Worm (Caenorhabditis elegans): ENCODE measurements around the gene K01D12.15.

Gene K01D12.15

DNA sequence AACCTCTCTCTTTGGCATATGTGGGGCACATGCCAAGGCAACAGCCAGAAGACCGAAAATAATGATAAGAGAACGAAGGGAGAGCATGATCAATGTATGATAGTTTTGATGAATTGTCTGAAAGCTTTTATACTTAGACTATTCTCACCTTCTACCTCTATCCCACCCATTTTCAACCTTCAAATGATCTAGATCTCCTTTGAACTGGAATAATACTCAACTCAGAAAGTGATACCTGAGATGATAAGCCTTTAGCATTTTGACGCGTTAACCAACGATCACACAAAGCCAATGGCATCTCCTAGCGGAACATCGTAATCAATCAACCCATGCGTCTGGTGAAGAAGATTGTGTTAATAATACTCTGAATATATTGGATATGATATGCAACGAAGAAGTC lies 18.3 kb downstream of the K01D12.15 start, which contains the start of gene K01D12.9:
TSS of gene K01D12.9 (minus strand) at position 101 of the 400 bp plus-strand sequence.
- TF ChIP-seq nhr-10 (tag; optimal IDR thresholded peaks at IDR 0.05) (no peak), nhr-129 (tag; optimal IDR thresholded peaks at IDR 0.05) (no peak), nhr-12 (tag; optimal IDR thresholded peaks at IDR 0.05) (no peak), mdl-1 (tag; optimal IDR thresholded peaks at IDR 0.05) (no peak), gmeb-1 (tag; optimal IDR thresholded peaks at IDR 0.05) (no peak), ZK546.5 (tag; optimal IDR thresholded peaks at IDR 0.05) (no peak), mab-5 (tag; optimal IDR thresholded peaks at IDR 0.05) (no peak), nhr-237 (tag; optimal IDR thresholded peaks at IDR 0.05) (no peak), mbf-1 (tag; optimal IDR thresholded peaks at IDR 0.05) (no peak), skn-1 (tag; optimal IDR thresholded peaks at IDR 0.05) (no peak), nhr-6 (tag; optimal IDR thresholded peaks at IDR 0.05) (no peak), R02D3.7 (tag; optimal IDR thresholded peaks at IDR 0.05) (no peak), egl-27 (tag; optimal IDR thresholded peaks at IDR 0.05) (no peak), dmd-4 (tag; optimal IDR thresholded peaks at IDR 0.05) (no peak), unc-55 (GFP tag; optimal IDR thresholded peaks at IDR 0.05) (no peak), sem-4 (tag; optimal IDR thresholded peaks at IDR 0.05) (no peak), nhr-23 (tag; optimal IDR thresholded peaks at IDR 0.05) (no peak)

DNA sequence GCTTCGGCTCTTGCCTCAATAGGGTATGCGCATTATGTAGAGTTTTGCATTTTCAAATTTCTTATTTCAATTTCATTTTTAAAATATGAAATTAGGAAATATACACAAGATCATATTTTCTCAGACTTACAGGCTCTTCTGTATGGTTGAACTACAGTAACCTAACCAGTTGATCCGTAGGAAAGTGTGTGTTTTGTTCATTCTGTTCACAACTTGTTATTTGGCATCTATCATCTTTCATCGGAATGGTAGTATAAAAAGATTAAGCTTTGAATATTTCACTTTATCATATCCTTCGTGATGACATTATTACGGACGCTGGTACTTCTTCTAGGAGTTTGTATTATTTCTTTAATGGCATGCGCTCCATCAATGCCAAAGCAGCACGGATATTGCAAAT lies 19.7 kb downstream of the K01D12.15 start, which contains the start of gene K01D12.10:
TSS of gene K01D12.10 (plus strand) at position 301 of the 400 bp plus-strand sequence.
- TF ChIP-seq nhr-10 (tag; optimal IDR thresholded peaks at IDR 0.05) = no peak
- no peak for TF ChIP-seq elt-1 (tag; optimal IDR thresholded peaks at IDR 0.05)

DNA sequence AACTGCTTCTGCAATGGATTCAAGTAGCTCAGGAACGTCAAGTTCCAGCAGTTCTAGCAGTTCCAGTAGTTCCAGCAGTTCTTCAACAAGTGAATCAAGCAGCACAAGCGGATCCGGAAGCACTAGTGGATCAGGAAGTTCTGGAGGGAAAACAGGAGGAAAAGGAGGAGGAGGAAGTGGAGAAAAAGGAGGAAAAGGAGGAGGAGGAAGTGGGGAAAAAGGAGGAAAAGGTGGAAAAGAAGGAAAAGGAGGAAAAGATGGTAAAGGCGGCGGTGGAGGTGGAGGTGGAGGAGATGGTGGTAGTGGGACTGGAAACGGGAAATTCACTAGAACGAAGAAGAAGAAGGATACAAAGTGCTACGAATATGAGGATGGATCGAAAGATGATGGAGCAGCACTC lies 20.3 kb downstream of the K01D12.15 start:
- TF ChIP-seq mdl-1 (tag; optimal IDR thresholded peaks at IDR 0.05) (no peak), sem-4 (tag; optimal IDR thresholded peaks at IDR 0.05) (no peak), ZK546.5 (tag; optimal IDR thresholded peaks at IDR 0.05) (no peak), ceh-82 (tag; optimal IDR thresholded peaks at IDR 0.05) (no peak), alr-1 (tag; optimal IDR thresholded peaks at IDR 0.05) (no peak), peb-1 (tag; optimal IDR thresholded peaks at IDR 0.05) (no peak), nhr-10 (tag; optimal IDR thresholded peaks at IDR 0.05) (no peak), nhr-129 (tag; optimal IDR thresholded peaks at IDR 0.05) (no peak), R02D3.7 (tag; optimal IDR thresholded peaks at IDR 0.05) (no peak), skn-1 (tag; optimal IDR thresholded peaks at IDR 0.05) (no peak), unc-62 (GFP tag; optimal IDR thresholded peaks at IDR 0.05) (no peak), lin-13 (GFP tag; optimal IDR thresholded peaks at IDR 0.05) (no peak), ama-1 (optimal IDR thresholded peaks at IDR 0.05) (no peak)

DNA sequence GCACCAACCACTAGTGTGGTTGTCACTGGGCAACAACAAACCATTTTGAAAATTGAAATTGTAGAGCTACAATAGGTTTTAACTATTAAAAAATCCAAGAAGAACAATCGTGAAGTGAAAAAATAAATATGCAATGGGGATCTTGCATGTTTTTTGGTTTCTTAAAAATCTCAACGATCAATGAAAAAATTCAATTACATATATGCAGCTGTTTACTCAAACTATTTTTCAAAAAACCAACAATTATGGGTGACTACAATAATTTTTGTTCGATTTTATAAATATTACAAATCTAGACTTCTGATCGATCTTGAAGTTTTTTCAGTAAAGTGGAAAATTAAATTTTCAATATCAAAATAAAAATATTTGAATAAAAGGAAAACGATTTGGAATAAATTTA lies 22.3 kb downstream of the K01D12.15 start, which contains the start of gene cdr-4:
TSS of gene cdr-4 (minus strand) at position 101 of the 400 bp plus-strand sequence.
- TF ChIP-seq C34F6.9 (tag; optimal IDR thresholded peaks at IDR 0.05) = no peak
- no peak for TF ChIP-seq blmp-1 (tag; optimal IDR thresholded peaks at IDR 0.05; ENCODE audit: insufficient read depth)
- TF ChIP-seq unc-55 (GFP tag; optimal IDR thresholded peaks at IDR 0.05) = no peak
- TF ChIP-seq dmd-4 (tag; optimal IDR thresholded peaks at IDR 0.05) = no peak
- TF ChIP-seq mdl-1 (tag; optimal IDR thresholded peaks at IDR 0.05) = no peak
- TF ChIP-seq aly-2 (tag; optimal IDR thresholded peaks at IDR 0.05) = no peak
- no peak for TF ChIP-seq unc-39 (tag; optimal IDR thresholded peaks at IDR 0.05)
- no peak for TF ChIP-seq nhr-77 (tag; optimal IDR thresholded peaks at IDR 0.05)
- no peak for TF ChIP-seq ztf-1 (GFP tag; conservative IDR thresholded peaks at IDR 0.05)
- TF ChIP-seq lin-11 (tag; optimal IDR thresholded peaks at IDR 0.05) = no peak

DNA sequence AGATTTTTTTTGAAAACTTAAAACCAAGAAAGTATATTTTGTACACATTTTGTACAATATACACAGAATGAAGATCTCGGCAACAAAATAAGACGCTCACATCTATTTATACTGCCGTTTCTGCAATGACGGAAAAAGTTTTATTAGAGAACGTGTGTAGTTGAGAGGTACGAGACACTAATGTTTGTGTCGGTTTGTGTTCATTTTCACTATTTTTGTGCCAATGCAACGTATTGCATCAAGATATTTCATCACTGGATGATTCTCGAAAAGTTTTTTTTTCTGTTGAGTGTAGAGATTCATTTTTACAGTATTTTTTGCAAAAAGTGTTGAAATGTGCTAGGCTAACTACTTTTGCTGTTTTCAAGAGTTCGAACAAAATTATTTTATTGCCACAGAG lies 22.7 kb downstream of the K01D12.15 start:
- TF ChIP-seq nhr-11 (tag; optimal IDR thresholded peaks at IDR 0.05) (no peak), blmp-1 (tag; optimal IDR thresholded peaks at IDR 0.05; ENCODE audit: insufficient read depth) (no peak), gmeb-1 (tag; optimal IDR thresholded peaks at IDR 0.05) (peak; percentile 7), snpc-4 (tag; optimal IDR thresholded peaks at IDR 0.05) (no peak), mbf-1 (tag; optimal IDR thresholded peaks at IDR 0.05) (no peak), unc-39 (tag; optimal IDR thresholded peaks at IDR 0.05) (no peak), nhr-10 (tag; optimal IDR thresholded peaks at IDR 0.05) (no peak), egl-27 (tag; optimal IDR thresholded peaks at IDR 0.05) (no peak), nhr-237 (tag; optimal IDR thresholded peaks at IDR 0.05) (no peak), lin-11 (tag; optimal IDR thresholded peaks at IDR 0.05) (no peak), ama-1 (optimal IDR thresholded peaks at IDR 0.05) (no peak), lin-13 (GFP tag; optimal IDR thresholded peaks at IDR 0.05) (no peak), unc-62 (GFP tag; optimal IDR thresholded peaks at IDR 0.05) (no peak), nhr-6 (tag; optimal IDR thresholded peaks at IDR 0.05) (no peak), fos-1 (tag; optimal IDR thresholded peaks at IDR 0.05) (peak; percentile 44), Y55F3AM.14 (GFP tag; optimal IDR thresholded peaks at IDR 0.05) (no peak), unc-55 (GFP tag; optimal IDR thresholded peaks at IDR 0.05) (peak; percentile 53), nhr-23 (tag; optimal IDR thresholded peaks at IDR 0.05) (no peak), ztf-4 (tag; optimal IDR thresholded peaks at IDR 0.05) (no peak), nhr-25 (tag; optimal IDR thresholded peaks at IDR 0.05) (no peak), aly-2 (tag; optimal IDR thresholded peaks at IDR 0.05) (no peak), sem-4 (tag; optimal IDR thresholded peaks at IDR 0.05) (no peak), ceh-82 (tag; optimal IDR thresholded peaks at IDR 0.05) (no peak), peb-1 (tag; optimal IDR thresholded peaks at IDR 0.05) (no peak), dmd-4 (tag; optimal IDR thresholded peaks at IDR 0.05) (no peak), alr-1 (tag; optimal IDR thresholded peaks at IDR 0.05) (no peak), lsy-2 (tag; optimal IDR thresholded peaks at IDR 0.05) (peak in 1 of 2 experiments; percentile 48), sma-9 (GFP tag; optimal IDR thresholded peaks at IDR 0.05) (peak; percentile 51), sma-9 (tag; optimal IDR thresholded peaks at IDR 0.05) (no peak), lin-39 (tag; optimal IDR thresholded peaks at IDR 0.05) (no peak), C34F6.9 (tag; optimal IDR thresholded peaks at IDR 0.05) (peak; percentile 37), nhr-129 (tag; optimal IDR thresholded peaks at IDR 0.05) (peak; percentile 83), elt-1 (tag; optimal IDR thresholded peaks at IDR 0.05) (no peak), elt-3 (tag; optimal IDR thresholded peaks at IDR 0.05) (no peak)
